Worm (Caenorhabditis elegans) whole organism, L3 larva: Measurements from ENCODE around the gene M03B6.3.

ENCODE experiments used
- ceh-16 ChIP-seq: sonication (generic microtip); optimal IDR thresholded peaks from 2 replicates; lab custom pipeline; 2017; ENCODE audit warnings: missing biosample characterization, missing genetic modification characterization
- nfya-1 ChIP-seq: sonication (generic microtip); optimal IDR thresholded peaks from 2 replicates; lab custom pipeline; 2017; ENCODE audit warnings: missing genetic modification characterization, mild to moderate bottlenecking, missing compliant biosample characterization, antibody characterized with exemption, moderate library complexity; ENCODE audit not compliant: insufficient read depth
- nhr-11 ChIP-seq: fragments of 150-350 bp; optimal IDR thresholded peaks from 2 replicates; lab custom pipeline; 2014; ENCODE audit warnings: missing biosample characterization, missing genetic modification characterization
- nhr-237 ChIP-seq: fragments of 150-350 bp; optimal IDR thresholded peaks from 2 replicates; lab custom pipeline; 2014; ENCODE audit warnings: missing biosample characterization, missing genetic modification characterization

DNA sequence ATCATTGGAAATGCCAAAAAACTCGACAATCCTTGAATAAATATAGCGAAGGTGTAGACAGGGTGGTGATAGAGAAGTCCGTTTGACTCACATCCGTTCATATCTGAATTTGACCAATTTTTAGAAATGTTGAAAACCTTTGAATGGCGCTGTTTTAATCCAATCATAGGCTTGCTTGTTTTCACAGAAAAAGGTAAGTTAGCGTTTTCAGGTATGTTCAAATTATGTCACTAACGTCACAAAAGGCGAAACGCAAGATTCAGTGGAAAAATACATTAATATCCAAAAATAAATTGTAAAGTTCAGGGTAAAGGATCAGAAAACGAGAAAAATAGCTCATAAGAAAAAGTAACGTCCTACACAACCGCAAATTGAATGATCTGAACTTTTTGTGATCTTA is 36.0 kb upstream of the M03B6.3 start, which contains the start of gene sra-38:
- TF ChIP-seq nfya-1, result no peak
- no peak for TF ChIP-seq nhr-11 (tag; lab: Kevin White, UChicago)
- no peak for TF ChIP-seq ceh-16
- TF ChIP-seq nhr-237 (tag; lab: Kevin White, UChicago), result no peak
